Worm (Caenorhabditis elegans): ENCODE measurements around the gene ZK1248.17.

Gene ZK1248.17

DNA sequence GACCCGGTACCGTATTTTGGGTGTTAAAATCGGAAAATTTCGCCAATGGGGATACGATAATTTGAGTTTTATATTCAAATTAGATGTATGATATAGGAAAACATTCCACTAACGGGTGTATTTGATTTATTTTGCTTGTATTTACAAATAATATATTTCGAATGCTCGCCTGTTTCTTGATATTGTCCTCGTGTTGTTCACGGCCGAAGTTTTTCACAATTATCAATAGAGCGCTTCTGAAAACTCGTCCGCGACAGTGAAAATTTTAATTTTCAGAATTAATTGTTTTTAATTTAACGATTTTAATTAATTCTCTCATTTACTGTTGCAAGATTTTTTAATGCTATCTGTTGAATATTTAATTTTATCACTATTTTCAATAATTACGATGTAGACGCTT is 25.7 kb downstream of the ZK1248.17 start (continued):
- TF ChIP-seq nhr-42 (GFP tag; IDR thresholded peaks at IDR 0.05) (no peak), vab-7 (GFP tag; IDR thresholded peaks at IDR 0.05) (0 out of 2 replicates have a peak, but pooled peaks have one; percentile 23), lin-38 (GFP tag; IDR thresholded peaks at IDR 0.05) (peak; percentile 90), nhr-10 (tag; optimal IDR thresholded peaks at IDR 0.05) (no peak), Y5F2A.4 (GFP tag; optimal IDR thresholded peaks at IDR 0.05) (no peak), dpl-1 (GFP tag; optimal IDR thresholded peaks at IDR 0.05) (peak; percentile 24), ctbp-1 (GFP tag; IDR thresholded peaks at IDR 0.05) (no peak), saeg-2 (GFP tag; IDR thresholded peaks at IDR 0.05) (no peak), snpc-4 (tag; optimal IDR thresholded peaks at IDR 0.05) (no peak), ceh-20 (GFP tag; IDR thresholded peaks at IDR 0.05) (no peak), daf-16 (GFP tag; optimal IDR thresholded peaks at IDR 0.05) (no peak), daf-16 (tag; optimal IDR thresholded peaks at IDR 0.05) (no peak), daf-8 (GFP tag; IDR thresholded peaks at IDR 0.05) (no peak), ztf-7 (tag; optimal IDR thresholded peaks at IDR 0.05) (no peak), ceh-82 (tag; optimal IDR thresholded peaks at IDR 0.05) (no peak), hlh-30 (tag; optimal IDR thresholded peaks at IDR 0.05; ENCODE audit: insufficient read depth) (no peak), T20F7.1 (GFP tag; optimal IDR thresholded peaks at IDR 0.05) (no peak), nhr-28 (tag; optimal IDR thresholded peaks at IDR 0.05) (peak; percentile 22), hmg-1.1 (GFP tag; IDR thresholded peaks at IDR 0.05) (no peak), Y105C5A.15 (GFP tag; IDR thresholded peaks at IDR 0.05) (no peak), mxl-2 (GFP tag; conservative IDR thresholded peaks at IDR 0.05) (no peak), madf-9 (GFP tag; conservative IDR thresholded peaks at IDR 0.05) (peak; percentile 47; the same call in 1 of the 2 replicates), nhr-237 (tag; optimal IDR thresholded peaks at IDR 0.05) (no peak), lir-3 (tag; optimal IDR thresholded peaks at IDR 0.05) (no peak), jun-1 (tag; optimal IDR thresholded peaks at IDR 0.05) (no peak), tag-97 (GFP tag; IDR thresholded peaks at IDR 0.05) (no peak), set-16 (GFP tag; IDR thresholded peaks at IDR 0.05) (no peak), daf-12 (tag; optimal IDR thresholded peaks at IDR 0.05) (no peak), F49E8.2 (tag; optimal IDR thresholded peaks at IDR 0.05; ENCODE audit: borderline replicate concordance) (no peak), zag-1 (tag; optimal IDR thresholded peaks at IDR 0.05) (no peak), F44E2.7 (GFP tag; IDR thresholded peaks at IDR 0.05) (no peak), mxl-3 (GFP tag; optimal IDR thresholded peaks at IDR 0.05) (no peak), zip-2 (tag; optimal IDR thresholded peaks at IDR 0.05) (no peak), lin-15B (tag; optimal IDR thresholded peaks at IDR 0.05) (no peak), rbr-2 (tag; optimal IDR thresholded peaks at IDR 0.05) (no peak), dmd-9 (GFP tag; IDR thresholded peaks at IDR 0.05) (0 out of 2 replicates have a peak, but pooled peaks have one; percentile 40), Y75B8A.6 (GFP tag; IDR thresholded peaks at IDR 0.05) (no peak), lim-7 (GFP tag; IDR thresholded peaks at IDR 0.05) (no peak), nhr-77 (tag; optimal IDR thresholded peaks at IDR 0.05) (no peak), ceh-62 (tag; optimal IDR thresholded peaks at IDR 0.05) (no peak), cey-2 (tag; optimal IDR thresholded peaks at IDR 0.05; ENCODE audit: borderline replicate concordance, insufficient read depth) (no peak), ceh-32 (tag; optimal IDR thresholded peaks at IDR 0.05; ENCODE audit: poor library complexity) (no peak), ZK337.2 (GFP tag; IDR thresholded peaks at IDR 0.05) (0 out of 2 replicates have a peak, but pooled peaks have one; percentile 62), egl-27 (tag; optimal IDR thresholded peaks at IDR 0.05) (no peak), ces-1 (GFP tag; optimal IDR thresholded peaks at IDR 0.05) (no peak), daf-19 (GFP tag; conservative IDR thresholded peaks at IDR 0.05) (no peak), ZK546.5 (tag; optimal IDR thresholded peaks at IDR 0.05) (no peak), Y48G9A.11 (GFP tag; IDR thresholded peaks at IDR 0.05) (peak; percentile 25; the same call in 1 of the 2 replicates), fkh-10 (GFP tag; optimal IDR thresholded peaks at IDR 0.05) (no peak), skn-1 (tag; optimal IDR thresholded peaks at IDR 0.05) (no peak), pqm-1 (tag; optimal IDR thresholded peaks at IDR 0.05) (no peak), nhr-76 (tag; optimal IDR thresholded peaks at IDR 0.05) (no peak), duxl-1 (tag; optimal IDR thresholded peaks at IDR 0.05; ENCODE audit: poor library complexity) (no peak)
